Fruit fly (Drosophila melanogaster): ENCODE results near the gene Pus7.
A peak's percentile ranks its signal among the peaks of the same experiment; 100 is the strongest.

Gene Pus7

DNA sequence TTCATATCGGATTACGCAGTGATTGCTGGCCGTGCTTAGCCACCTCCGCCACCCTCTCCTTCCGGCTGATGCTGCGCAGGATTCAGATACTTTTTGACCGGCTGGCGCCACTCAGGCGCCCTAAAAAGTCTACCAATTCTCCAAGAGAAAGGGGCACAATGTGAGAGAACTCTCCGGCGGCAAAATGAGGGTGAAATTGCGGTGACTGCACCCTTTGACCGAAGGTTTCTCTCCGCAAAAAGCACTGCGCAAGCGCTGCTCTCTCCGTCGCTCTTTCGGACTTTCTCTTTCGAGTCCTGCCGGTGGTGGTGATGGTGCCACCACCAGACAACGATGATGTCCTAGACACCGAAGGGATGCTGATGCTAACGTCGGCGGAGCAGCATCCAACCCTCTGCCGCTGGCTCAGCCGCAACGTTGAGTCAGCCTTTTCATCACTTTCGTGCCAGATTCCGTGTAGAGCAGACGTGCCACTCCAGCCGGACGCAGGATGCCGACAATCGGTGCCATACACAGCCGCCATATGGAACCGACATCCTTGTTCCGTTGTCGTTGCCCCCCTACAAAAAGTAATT lies 50.0 kb downstream of the Pus7 start:
- TF ChIP-seq nerfin-1 (tag; optimal IDR thresholded peaks at IDR 0.05) = peak; percentile 18
- TF ChIP-seq grau (tag; optimal IDR thresholded peaks at IDR 0.05) = no peak
- TF ChIP-seq pros (GFP tag; optimal IDR thresholded peaks at IDR 0.05) = peak; percentile 54
- peak; percentile 88 for TF ChIP-seq seq (GFP tag; IDR thresholded peaks at IDR 0.05)
- TF ChIP-seq CG14860 (GFP tag; IDR thresholded peaks at IDR 0.05; ENCODE audit: partially characterized antibody) = peak; percentile 19; the same call in 1 of the 3 replicates
- peak; percentile 64; the same call in 1 of the 2 replicates for TF ChIP-seq Adf1 (GFP tag; IDR thresholded peaks at IDR 0.05)
- TF ChIP-seq Med (GFP tag) = peak; percentile 82
- TF ChIP-seq chm (GFP tag; IDR thresholded peaks at IDR 0.05) = peak; percentile 38; the same call in 1 of the 2 replicates
- TF ChIP-seq CG4328 (GFP tag; optimal IDR thresholded peaks at IDR 0.05) = no peak
- TF ChIP-seq ewg (GFP tag; optimal IDR thresholded peaks at IDR 0.05) = peak; percentile 93
- peak; percentile 23 for TF ChIP-seq HLHmδ (GFP tag; optimal IDR thresholded peaks at IDR 0.05)
- TF ChIP-seq ase (GFP tag; IDR thresholded peaks at IDR 0.05) = 0 out of 3 replicates have a peak, but pooled peaks have one; percentile 35
- TF ChIP-seq CG17328 (GFP tag; IDR thresholded peaks at IDR 0.05) = peak; percentile 13; the same call in 1 of the 2 replicates
- TF ChIP-seq CG17359 (tag; optimal IDR thresholded peaks at IDR 0.05) = no peak
- TF ChIP-seq CG6765 (GFP tag; optimal IDR thresholded peaks at IDR 0.05) = peak; percentile 6
- peak; percentile 51 for TF ChIP-seq Ets65A (GFP tag)
- peak; percentile 63 to 66 for TF ChIP-seq Trl (optimal IDR thresholded peaks at IDR 0.05)
- peak; percentile 10 for TF ChIP-seq Trl (GFP tag; optimal IDR thresholded peaks at IDR 0.05)
- peak; percentile 33 for TF ChIP-seq Deaf1 (tag; optimal IDR thresholded peaks at IDR 0.05)
- TF ChIP-seq CTCF (GFP tag; optimal IDR thresholded peaks at IDR 0.05) = peak; percentile 44
- TF ChIP-seq CG43689 (GFP tag; IDR thresholded peaks at IDR 0.05) = no peak

DNA sequence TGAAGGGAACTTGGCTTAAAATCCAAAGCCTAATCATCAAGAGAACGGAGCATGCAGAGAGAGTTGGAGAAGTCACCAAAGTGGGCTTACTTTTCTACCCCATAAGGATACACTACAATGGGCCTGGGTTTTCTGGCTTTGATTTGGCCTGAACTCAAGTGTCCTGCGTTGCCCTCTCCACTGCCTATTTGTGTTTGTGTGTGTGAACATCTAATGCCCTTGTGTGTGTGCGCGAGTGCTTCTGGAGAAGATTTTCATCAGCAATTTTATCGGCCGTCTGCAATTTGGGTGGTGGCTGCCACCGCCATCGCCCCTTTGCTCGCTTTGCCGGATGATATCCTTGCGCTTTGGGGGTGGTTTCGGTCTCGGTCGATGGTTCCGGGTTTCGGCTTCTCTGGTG lies 50.8 kb downstream of the Pus7 start:
- TF ChIP-seq nerfin-1 (tag; optimal IDR thresholded peaks at IDR 0.05) (no peak), CG10431 (GFP tag; optimal IDR thresholded peaks at IDR 0.05) (no peak), CG18011 (GFP tag; optimal IDR thresholded peaks at IDR 0.05) (no peak), Poxn (GFP tag; IDR thresholded peaks at IDR 0.05) (no peak), chinmo (GFP tag; IDR thresholded peaks at IDR 0.05; ENCODE audit: partially characterized antibody) (0 out of 4 replicates have a peak, but pooled peaks have one; percentile 17), btn (GFP tag; optimal IDR thresholded peaks at IDR 0.05) (no peak), Ravus (GFP tag; IDR thresholded peaks at IDR 0.05) (no peak), CG34376 (GFP tag; optimal IDR thresholded peaks at IDR 0.05) (no peak), CG7556 (GFP tag; optimal IDR thresholded peaks at IDR 0.05) (no peak), Mes4 (GFP tag; optimal IDR thresholded peaks at IDR 0.05) (no peak), lov (optimal IDR thresholded peaks at IDR 0.05) (no peak), lov (GFP tag; IDR thresholded peaks at IDR 0.05) (0 out of 3 replicates have a peak, but pooled peaks have one; percentile 14), CG18619 (GFP tag; optimal IDR thresholded peaks at IDR 0.05) (no peak), dmrt11E (tag; optimal IDR thresholded peaks at IDR 0.05) (no peak), run (tag; optimal IDR thresholded peaks at IDR 0.05) (no peak), Trl (optimal IDR thresholded peaks at IDR 0.05) (peak in 1 of 2 experiments; percentile 19), Trl (GFP tag; optimal IDR thresholded peaks at IDR 0.05) (no peak), BEAF-32 (GFP tag; optimal IDR thresholded peaks at IDR 0.05) (no peak), pros (GFP tag; optimal IDR thresholded peaks at IDR 0.05) (peak; percentile 92), cg (GFP tag; optimal IDR thresholded peaks at IDR 0.05) (peak; percentile 7), trh (GFP tag; optimal IDR thresholded peaks at IDR 0.05) (no peak), CG10543 (GFP tag; optimal IDR thresholded peaks at IDR 0.05) (no peak), CG9609 (GFP tag; optimal IDR thresholded peaks at IDR 0.05) (no peak), Kr (GFP tag; optimal IDR thresholded peaks at IDR 0.05) (no peak), h (optimal IDR thresholded peaks at IDR 0.05) (no peak), eyg (GFP tag; optimal IDR thresholded peaks at IDR 0.05) (no peak), MBD-R2 (GFP tag; IDR thresholded peaks at IDR 0.05) (0 out of 2 replicates have a peak, but pooled peaks have one; percentile 12), sqz (GFP tag; optimal IDR thresholded peaks at IDR 0.05) (no peak), ham (GFP tag; IDR thresholded peaks at IDR 0.05) (no peak), CG5245 (GFP tag; optimal IDR thresholded peaks at IDR 0.05) (no peak), sd (tag; optimal IDR thresholded peaks at IDR 0.05) (no peak), CG32532 (GFP tag; IDR thresholded peaks at IDR 0.05) (peak; percentile 28; the same call in 1 of the 2 replicates)

Data from whole organism, embryonic.